Worm (Caenorhabditis elegans): Measurements from ENCODE around the gene R10E4.3.

DNA sequence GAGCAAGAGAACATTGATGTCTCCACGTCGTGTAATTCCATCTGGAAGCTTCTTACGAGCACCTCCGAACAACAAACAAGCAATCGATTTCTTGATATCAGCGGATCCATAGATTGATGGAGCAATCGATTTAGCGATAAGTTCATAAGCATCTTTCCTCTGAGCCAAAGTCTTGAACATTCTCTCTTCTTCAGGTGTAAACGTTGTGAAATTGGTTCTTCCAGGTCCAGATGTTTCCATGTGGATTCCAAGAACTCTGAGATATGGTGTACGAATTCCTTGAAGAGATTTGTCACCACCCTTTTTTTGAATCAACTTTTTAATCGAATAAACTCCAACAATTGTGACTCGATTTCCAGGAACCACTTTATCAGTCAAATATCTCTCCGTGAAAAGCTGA, 2.7 kb upstream of the R10E4.3 start:
- TF ChIP-seq egl-27 (tag; optimal IDR thresholded peaks at IDR 0.05): no peak
- no peak for TF ChIP-seq snpc-4 (tag; optimal IDR thresholded peaks at IDR 0.05)
- TF ChIP-seq alr-1 (tag; optimal IDR thresholded peaks at IDR 0.05): no peak
- TF ChIP-seq elt-1 (tag; optimal IDR thresholded peaks at IDR 0.05): no peak
- no peak for TF ChIP-seq blmp-1 (tag; optimal IDR thresholded peaks at IDR 0.05; ENCODE audit: insufficient read depth)
- TF ChIP-seq gmeb-1 (tag; optimal IDR thresholded peaks at IDR 0.05): no peak
- TF ChIP-seq unc-39 (tag; optimal IDR thresholded peaks at IDR 0.05): no peak
- TF ChIP-seq Y55F3AM.14 (GFP tag; optimal IDR thresholded peaks at IDR 0.05): no peak
- no peak for TF ChIP-seq ztf-11 (tag; optimal IDR thresholded peaks at IDR 0.05)
- TF ChIP-seq nhr-237 (tag; optimal IDR thresholded peaks at IDR 0.05): no peak
- no peak for TF ChIP-seq elt-3 (tag; optimal IDR thresholded peaks at IDR 0.05)
- TF ChIP-seq unc-62 (GFP tag; optimal IDR thresholded peaks at IDR 0.05): no peak
- TF ChIP-seq skn-1 (tag; optimal IDR thresholded peaks at IDR 0.05): no peak
- no peak for TF ChIP-seq unc-55 (GFP tag; optimal IDR thresholded peaks at IDR 0.05)
